Fruit fly (Drosophila melanogaster): Measurements from ENCODE around the gene CG33290.
A peak's percentile ranks its signal among the peaks of the same experiment; 100 is the strongest.

The CG33290 gene

DNA sequence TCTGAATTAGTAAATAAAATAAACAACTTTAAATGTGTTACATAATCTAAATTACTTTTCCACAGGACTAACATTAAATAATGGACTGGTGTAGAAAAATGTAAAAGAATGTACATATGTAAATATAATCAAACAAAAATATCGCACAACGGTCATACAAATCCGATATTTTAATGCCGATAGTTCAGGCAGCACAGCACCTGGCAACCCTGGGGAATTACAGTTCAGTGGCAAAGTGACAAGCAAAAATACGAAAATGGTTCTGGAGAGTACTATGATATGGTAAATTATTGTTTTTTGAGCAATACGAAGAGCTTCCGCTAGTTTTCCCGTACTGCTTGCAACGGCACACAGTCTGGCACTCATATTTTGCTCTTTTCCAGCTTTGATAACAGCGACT is 5.3 kb upstream of the CG33290 start, which contains the start of gene Rpn10 (continued):
- TF ChIP-seq tna (GFP tag; IDR thresholded peaks at IDR 0.05; ENCODE audit: partially characterized antibody) (peak; percentile 94), Hr78 (GFP tag; optimal IDR thresholded peaks at IDR 0.05) (peak in 1 of 2 experiments; percentile 99), crp (GFP tag; optimal IDR thresholded peaks at IDR 0.05) (no peak), Ets65A (GFP tag) (peak; percentile 90), Dfd (GFP tag; optimal IDR thresholded peaks at IDR 0.05) (no peak), CG17829 (tag; optimal IDR thresholded peaks at IDR 0.05) (peak; percentile 58), cwo (GFP tag; optimal IDR thresholded peaks at IDR 0.05) (no peak), CG33557 (GFP tag; optimal IDR thresholded peaks at IDR 0.05) (no peak), CG16813 (GFP tag; IDR thresholded peaks at IDR 0.05; ENCODE audit: partially characterized antibody) (peak; percentile 99), dmrt11E (tag; optimal IDR thresholded peaks at IDR 0.05) (peak; percentile 17), nmo (GFP tag; optimal IDR thresholded peaks at IDR 0.05) (peak; percentile 72), gfzf (GFP tag; optimal IDR thresholded peaks at IDR 0.05) (peak; percentile 71), CG8944 (GFP tag; optimal IDR thresholded peaks at IDR 0.05) (peak; percentile 5), CG12659 (GFP tag; optimal IDR thresholded peaks at IDR 0.05) (peak; percentile 83), CTCF (GFP tag; optimal IDR thresholded peaks at IDR 0.05) (peak; percentile 73), unc-4 (GFP tag; IDR thresholded peaks at IDR 0.05; ENCODE audit: partially characterized antibody) (peak; percentile 97), zen2 (GFP tag; IDR thresholded peaks at IDR 0.05; ENCODE audit: partially characterized antibody) (peak; percentile 96)

DNA sequence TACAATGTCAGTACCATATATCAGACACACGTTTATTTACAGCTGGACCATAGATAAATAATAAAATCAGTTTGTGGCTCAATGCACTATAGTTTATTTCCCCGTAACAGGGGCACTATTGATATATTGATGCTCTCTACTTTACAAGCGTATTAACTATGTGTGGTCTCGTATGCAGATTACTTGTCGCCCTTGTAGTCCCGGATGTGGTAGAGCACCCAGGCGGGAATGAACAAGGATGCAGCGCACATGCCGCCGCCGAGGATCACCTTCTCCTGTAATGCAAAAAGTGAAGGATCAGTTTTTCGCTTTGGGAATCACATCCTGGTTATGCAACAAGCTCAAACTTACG is 3.3 kb upstream of the CG33290 start:
- TF ChIP-seq CG2202 (tag; optimal IDR thresholded peaks at IDR 0.05) (no peak), CG8281 (tag; optimal IDR thresholded peaks at IDR 0.05) (peak; percentile 90), ewg (GFP tag; optimal IDR thresholded peaks at IDR 0.05) (no peak), CG3995 (GFP tag; optimal IDR thresholded peaks at IDR 0.05) (no peak), zfh1 (GFP tag; IDR thresholded peaks at IDR 0.05) (no peak), ssp (GFP tag; IDR thresholded peaks at IDR 0.05) (no peak), CG9437 (GFP tag; optimal IDR thresholded peaks at IDR 0.05) (no peak)

DNA sequence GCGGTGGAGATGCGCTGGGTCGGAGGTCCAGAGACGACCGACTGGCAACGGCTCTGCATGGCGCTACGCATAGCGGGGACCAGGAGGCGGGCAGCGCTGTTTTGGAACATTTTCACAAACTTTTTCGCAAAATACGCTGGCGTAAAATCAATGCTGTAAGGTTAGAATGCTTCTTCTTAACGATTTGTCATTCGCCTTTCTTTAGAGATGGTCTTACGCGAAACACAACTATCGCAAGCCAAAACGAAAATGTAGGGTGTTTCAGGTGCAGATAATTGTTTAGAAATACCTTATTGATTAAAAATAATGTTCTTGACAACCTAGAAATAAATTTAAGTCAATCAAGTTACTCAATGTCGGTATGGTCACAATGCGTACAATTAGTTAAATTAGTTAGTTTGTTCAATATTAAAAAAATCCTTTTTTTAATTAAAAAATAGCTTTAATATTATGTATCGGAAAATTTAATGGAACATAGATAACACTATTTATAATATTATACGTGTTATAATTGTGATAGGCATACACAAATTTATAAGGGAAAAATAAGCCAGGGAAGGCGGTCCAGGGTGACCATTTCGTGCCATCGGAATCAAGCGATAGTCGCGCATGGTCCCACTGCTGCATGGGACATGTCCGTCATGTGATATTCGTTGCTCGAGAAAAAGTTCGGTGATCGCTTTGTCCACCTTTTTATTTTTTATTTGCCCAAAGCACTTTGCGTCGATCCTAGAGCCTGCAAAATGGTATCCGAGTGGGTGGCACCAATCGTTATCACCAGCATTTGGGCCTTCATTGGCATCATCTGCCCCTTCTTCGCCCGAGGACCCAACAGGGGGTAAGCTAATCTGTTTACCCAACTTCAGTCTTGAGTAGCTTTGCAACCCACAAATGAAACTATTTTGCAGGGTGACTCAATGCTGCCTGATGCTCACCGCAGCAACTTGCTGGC is 2.6 kb upstream of the CG33290 start, which contains the start of the genes COX8 and VhaM9.7-b:
Gene COX8 (minus strand): TSS at position 203 of the 952 bp plus-strand sequence.
Gene VhaM9.7-b (plus strand): TSS at position 618 of the 952 bp plus-strand sequence.
- TF ChIP-seq vnd (GFP tag; IDR thresholded peaks at IDR 0.05; ENCODE audit: partially characterized antibody), result peak; percentile 65; the same call in 1 of the 3 replicates
- TF ChIP-seq knrl (GFP tag; IDR thresholded peaks at IDR 0.05; ENCODE audit: partially characterized antibody), result peak; percentile 74
- no peak for TF ChIP-seq Dip2 (GFP tag; IDR thresholded peaks at IDR 0.05)
- no peak for TF ChIP-seq Doc2 (GFP tag; IDR thresholded peaks at IDR 0.05)
- peak; percentile 42 for TF ChIP-seq CG8290 (GFP tag; optimal IDR thresholded peaks at IDR 0.05)
- peak; percentile 51 to 86 for TF ChIP-seq CG8290 (tag; optimal IDR thresholded peaks at IDR 0.05)
- peak; percentile 37 for TF ChIP-seq CG10979 (tag; optimal IDR thresholded peaks at IDR 0.05)
- no peak for TF ChIP-seq CG8924 (tag; optimal IDR thresholded peaks at IDR 0.05)
- peak; percentile 27 for TF ChIP-seq CG34376 (GFP tag; optimal IDR thresholded peaks at IDR 0.05)
- TF ChIP-seq peb (GFP tag; IDR thresholded peaks at IDR 0.05), result no peak
- TF ChIP-seq CG2889 (GFP tag; IDR thresholded peaks at IDR 0.05), result 0 out of 3 replicates have a peak, but pooled peaks have one; percentile 22
- peak; percentile 63 for TF ChIP-seq sens (GFP tag)
- peak; percentile 58 for TF ChIP-seq dmrt11E (tag; optimal IDR thresholded peaks at IDR 0.05)
- peak; percentile 32 for TF ChIP-seq ab (GFP tag; optimal IDR thresholded peaks at IDR 0.05)
- TF ChIP-seq CG12219 (GFP tag; optimal IDR thresholded peaks at IDR 0.05), result no peak
- no peak for TF ChIP-seq gcm (GFP tag; optimal IDR thresholded peaks at IDR 0.05)
- no peak for TF ChIP-seq CG7271 (tag; optimal IDR thresholded peaks at IDR 0.05)
- TF ChIP-seq Rx (GFP tag; IDR thresholded peaks at IDR 0.05), result peak; percentile 37; the same call in 1 of the 2 replicates
- no peak; the same call in 2 of the 3 replicates for TF ChIP-seq CG11456 (GFP tag; IDR thresholded peaks at IDR 0.05)
- no peak for TF ChIP-seq sr (GFP tag; IDR thresholded peaks at IDR 0.05)
- TF ChIP-seq fd102C (GFP tag; optimal IDR thresholded peaks at IDR 0.05), result no peak
- TF ChIP-seq sim (GFP tag; IDR thresholded peaks at IDR 0.05), result no peak
- 0 out of 4 replicates have a peak, but pooled peaks have one; percentile 63 for TF ChIP-seq chinmo (GFP tag; IDR thresholded peaks at IDR 0.05; ENCODE audit: partially characterized antibody)

Data from whole organism, embryonic.